Worm (Caenorhabditis elegans) whole organism, L3 larva: ENCODE results near the gene plk-3.

Experiments
- R02D3.7 ChIP-seq: fragments of 150-350 bp; optimal IDR thresholded peaks from 2 replicates; lab custom pipeline; 2014; ENCODE audit warnings: missing biosample characterization, missing genetic modification characterization
- ama-1 ChIP-seq: fragments of 150-350 bp; optimal IDR thresholded peaks from 2 replicates; lab custom pipeline; 2018
- ceh-82 ChIP-seq: fragments of 150-350 bp; optimal IDR thresholded peaks from 2 replicates; lab custom pipeline; 2014; ENCODE audit warnings: missing biosample characterization, missing genetic modification characterization
- jun-1 ChIP-seq: fragments of 150-350 bp; optimal IDR thresholded peaks from 2 replicates; lab custom pipeline; 2014; ENCODE audit warnings: missing biosample characterization, missing genetic modification reagents, missing genetic modification characterization
- nfya-1 ChIP-seq: sonication (generic microtip); optimal IDR thresholded peaks from 2 replicates; lab custom pipeline; 2017; ENCODE audit warnings: missing genetic modification characterization, mild to moderate bottlenecking, missing compliant biosample characterization, antibody characterized with exemption, moderate library complexity; ENCODE audit not compliant: insufficient read depth
- pha-4 ChIP-seq: fragments of 150-350 bp; optimal IDR thresholded peaks from 2 replicates; lab custom pipeline; 2014; ENCODE audit warnings: missing biosample characterization, missing genetic modification reagents, missing genetic modification characterization
- skn-1 ChIP-seq: fragments of 150-350 bp; optimal IDR thresholded peaks from 2 replicates; lab custom pipeline; 2014; ENCODE audit warnings: missing biosample characterization, missing genetic modification characterization
- snpc-4 ChIP-seq: fragments of 150-350 bp; optimal IDR thresholded peaks from 2 replicates; lab custom pipeline; 2014; ENCODE audit warnings: missing biosample characterization, missing genetic modification characterization
- tbx-2 ChIP-seq: sonication (generic microtip); optimal IDR thresholded peaks from 2 replicates; lab custom pipeline; 2016; ENCODE audit warnings: mild to moderate bottlenecking, missing genetic modification characterization, missing compliant biosample characterization
- unc-39 ChIP-seq: sonication (generic microtip); optimal IDR thresholded peaks from 4 replicates; lab custom pipeline; 2017; ENCODE audit warnings: missing biosample characterization, missing genetic modification characterization

DNA sequence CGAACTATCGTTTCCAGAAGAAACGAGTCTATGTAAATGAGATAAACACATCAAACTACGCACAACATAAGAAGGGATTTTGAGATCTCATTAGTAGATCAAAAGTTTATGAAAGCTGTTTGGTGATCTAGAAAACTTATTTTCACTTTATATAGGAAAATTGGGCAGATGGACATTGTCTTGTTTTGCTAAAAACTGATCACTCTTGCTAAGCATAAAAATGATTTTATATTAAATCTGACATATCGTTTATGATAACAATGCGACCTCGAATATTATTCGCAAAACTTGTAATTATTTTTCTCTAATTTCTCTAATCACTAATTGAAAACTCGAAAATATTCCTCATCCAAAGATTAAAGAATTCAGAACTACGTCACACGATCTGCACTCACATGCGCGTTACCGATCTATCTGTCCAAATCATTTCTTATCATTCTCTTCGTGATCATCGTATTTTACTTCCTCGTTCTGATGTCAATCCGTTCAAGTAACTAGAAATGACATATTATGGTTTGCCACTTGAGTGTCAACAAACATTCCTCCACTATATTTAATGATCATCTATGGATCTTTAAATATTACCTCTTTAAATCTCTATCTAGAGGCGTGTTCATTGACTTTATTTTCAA is 3.1 kb downstream of the plk-3 start, which contains the start of gene F55G1.7:
- TF ChIP-seq jun-1 (tag; lab: Kevin White, UChicago) (no peak), R02D3.7 (tag; lab: Kevin White, UChicago) (no peak), skn-1 (tag; lab: Kevin White, UChicago) (no peak), tbx-2 (tag; lab: Kevin White, UChicago) (no peak), ama-1 (no peak), unc-39 (tag; lab: Kevin White, UChicago) (no peak), snpc-4 (tag; lab: Kevin White, UChicago) (no peak), nfya-1 (tag; lab: Kevin White, UChicago) (no peak), pha-4 (no peak), ceh-82 (tag; lab: Kevin White, UChicago) (no peak)
